Fruit fly (Drosophila melanogaster) Kc167 (cell line): ENCODE measurements around the gene Hip14.

Experiments used
- Myc ChIP-seq: fragments of >200 bp; optimal IDR thresholded peaks from 2 replicates; lab custom pipeline; 2017; ENCODE audit warnings: missing external identifiers
- Sin3A ChIP-seq: fragments of >200 bp; optimal IDR thresholded peaks from 2 replicates; lab custom pipeline; 2018; ENCODE audit warnings: missing external identifiers
- h ChIP-seq: fragments of >200 bp; optimal IDR thresholded peaks from 3 replicates; lab custom pipeline; 2018; ENCODE audit warnings: missing external identifiers
- insv ChIP-seq: fragments of >200 bp; optimal IDR thresholded peaks from 3 replicates; lab custom pipeline; 2018; ENCODE audit warnings: missing external identifiers
- psq ChIP-seq: fragments of >200 bp; optimal IDR thresholded peaks from 2 replicates; lab custom pipeline; 2017; ENCODE audit warnings: missing external identifiers
- ttk ChIP-seq: sonication (Bioruptor generic); optimal IDR thresholded peaks from 2 replicates; lab custom pipeline; 2017; ENCODE audit warnings: missing external identifiers

dm6 chr3L:16042080-16042344, 54.0 kb downstream of the Hip14 start:
- no peak for TF ChIP-seq h (lab: Kevin White, UChicago)
- no peak for TF ChIP-seq psq (lab: Kevin White, UChicago)
- TF ChIP-seq insv (lab: Kevin White, UChicago), result no peak
- TF ChIP-seq Myc (lab: Kevin White, UChicago), result no peak
- TF ChIP-seq ttk (lab: Kevin White, UChicago), result no peak
- no peak for TF ChIP-seq Sin3A (lab: Kevin White, UChicago)
